Worm (Caenorhabditis elegans) whole organism, early embryonic: ENCODE measurements around the gene F21C10.11.

Experiments
- B0310.2 ChIP-seq: sonication (generic microtip); optimal IDR thresholded peaks from 2 replicates; lab custom pipeline; 2016; ENCODE audit warnings: mild to moderate bottlenecking, missing genetic modification characterization, missing compliant biosample characterization
- F13C5.2 ChIP-seq: sonication (generic microtip); optimal IDR thresholded peaks from 2 replicates; lab custom pipeline; 2017; ENCODE audit warnings: mild to moderate bottlenecking, missing genetic modification characterization, inconsistent platforms, missing compliant biosample characterization
- aly-1 ChIP-seq: sonication (generic microtip); optimal IDR thresholded peaks from 2 replicates; lab custom pipeline; 2016; ENCODE audit warnings: missing genetic modification characterization, missing compliant biosample characterization
- ama-1 ChIP-seq: fragments of 150-350 bp; optimal IDR thresholded peaks from 2 replicates; lab custom pipeline; 2014
- ceh-13 ChIP-seq: fragments of 200-800 bp; sonication (Bioruptor generic); optimal IDR thresholded peaks from 2 replicates; lab custom pipeline; 2018; ENCODE audit warnings: mild to moderate bottlenecking, missing genetic modification characterization, missing compliant biosample characterization
- ceh-36 ChIP-seq: sonication (generic microtip); optimal IDR thresholded peaks from 2 replicates; lab custom pipeline; 2016; ENCODE audit warnings: missing genetic modification characterization, inconsistent platforms, missing compliant biosample characterization
- ets-7 ChIP-seq: sonication (generic microtip); optimal IDR thresholded peaks from 2 replicates; lab custom pipeline; 2016; ENCODE audit warnings: missing genotype, missing genetic modification characterization, missing compliant biosample characterization
- flt-1 ChIP-seq: fragments of 200-800 bp; sonication (Bioruptor generic); IDR thresholded peaks from 2 replicates; pipeline ENCODE4 v1.3.6; 2022; ENCODE audit warnings: missing genetic modification characterization, missing compliant biosample characterization
- hmbx-1 ChIP-seq: sonication (generic microtip); optimal IDR thresholded peaks from 2 replicates; lab custom pipeline; 2016; ENCODE audit warnings: mild to moderate bottlenecking, missing genetic modification characterization, missing compliant biosample characterization
- hmg-4 ChIP-seq: fragments of 200-800 bp; sonication (Bioruptor generic); optimal IDR thresholded peaks from 2 replicates; lab custom pipeline; 2018; ENCODE audit warnings: mild to moderate bottlenecking, missing genetic modification characterization, missing compliant biosample characterization
- hnd-1 ChIP-seq: sonication (generic microtip); optimal IDR thresholded peaks from 2 replicates; lab custom pipeline; 2016; ENCODE audit warnings: missing genetic modification characterization, missing compliant biosample characterization
- pes-1 ChIP-seq: fragments of 200-800 bp; sonication (Bioruptor generic); IDR thresholded peaks from 2 replicates; pipeline ENCODE4 v1.3.6; 2022; ENCODE audit warnings: missing genetic modification reagents, missing genetic modification characterization, missing compliant biosample characterization
- scrt-1 ChIP-seq: fragments of 200-800 bp; sonication (Bioruptor generic); IDR thresholded peaks from 2 replicates; pipeline ENCODE4 v1.3.6; 2022; ENCODE audit warnings: missing genetic modification characterization, missing compliant biosample characterization
- sea-1 ChIP-seq: fragments of 200-800 bp; sonication (Bioruptor generic); conservative IDR thresholded peaks from 2 replicates; pipeline ENCODE4 v1.3.6; 2022; ENCODE audit warnings: missing genetic modification characterization, missing compliant biosample characterization
- tbx-11 ChIP-seq: fragments of 200-800 bp; sonication (Bioruptor generic); IDR thresholded peaks from 2 replicates; pipeline ENCODE4 v1.3.6; 2022; ENCODE audit warnings: missing genetic modification characterization, missing compliant biosample characterization
- tbx-37 ChIP-seq: fragments of 200-800 bp; sonication (Bioruptor generic); conservative IDR thresholded peaks from 2 replicates; pipeline ENCODE4 v1.3.6; 2022; ENCODE audit warnings: missing genetic modification reagents, missing genetic modification characterization, missing compliant biosample characterization
- tra-4 ChIP-seq: sonication (generic microtip); optimal IDR thresholded peaks from 2 replicates; lab custom pipeline; 2017; ENCODE audit warnings: missing genetic modification characterization, missing compliant biosample characterization

Gene F21C10.11

ce11 chrV:9133950-9134349 lies 10.7 kb downstream of the F21C10.11 start, which contains the start of gene B0222.1:
Gene B0222.1, plus strand, starts transcription at chrV:9134255.
- TF ChIP-seq ama-1 (lab: Kevin White, UChicago) (no peak), hmbx-1 (tag; lab: Kevin White, UChicago) (no peak), scrt-1 (no peak), B0310.2 (tag; lab: Kevin White, UChicago) (no peak), flt-1 (GFP tag; lab: Robert Waterston, UW) (no peak), aly-1 (tag; lab: Kevin White, UChicago) (no peak), ets-7 (no peak), sea-1 (GFP tag; lab: Robert Waterston, UW) (no peak), ceh-36 (no peak), hnd-1 (tag; lab: Kevin White, UChicago) (no peak), tbx-11 (GFP tag; lab: Robert Waterston, UW) (no peak), tbx-37 (GFP tag; lab: Robert Waterston, UW) (no peak), ceh-13 (no peak), pes-1 (GFP tag; lab: Robert Waterston, UW) (no peak)

DNA sequence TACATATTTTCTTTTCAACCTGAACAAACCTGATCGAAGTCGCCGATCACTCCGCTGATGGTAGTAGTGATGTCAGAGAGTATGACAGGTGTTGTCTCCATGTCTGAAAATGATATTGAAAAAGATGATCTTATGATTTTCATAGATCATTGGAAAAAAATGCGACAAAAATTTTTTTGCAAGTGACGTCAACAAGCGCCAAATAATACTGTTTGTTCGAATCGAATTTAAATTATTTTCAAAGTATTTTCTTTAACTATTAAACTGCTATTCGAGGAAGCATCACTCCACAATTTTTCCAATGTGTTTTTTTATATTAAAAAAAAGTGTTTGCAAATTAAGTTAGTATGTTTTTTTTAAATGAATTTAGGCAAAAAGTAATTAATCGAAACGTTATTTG lies 14.3 kb downstream of the F21C10.11 start, which contains the start of gene pitr-2:
pitr-2 (minus strand) TSS at position 101 of the 400 bp plus-strand sequence.
- TF ChIP-seq flt-1 (GFP tag; lab: Robert Waterston, UW) (no peak), tbx-37 (GFP tag; lab: Robert Waterston, UW) (no peak), hnd-1 (tag; lab: Kevin White, UChicago) (no peak), hmg-4 (GFP tag; lab: Kevin White, UChicago) (no peak), ceh-36 (no peak), pes-1 (GFP tag; lab: Robert Waterston, UW) (no peak), B0310.2 (tag; lab: Kevin White, UChicago) (no peak), ets-7 (no peak), aly-1 (tag; lab: Kevin White, UChicago) (no peak), ceh-13 (no peak)

- no peak for TF ChIP-seq flt-1 (GFP tag; lab: Robert Waterston, UW)
- TF ChIP-seq hmbx-1 (tag; lab: Kevin White, UChicago): no peak
- TF ChIP-seq aly-1 (tag; lab: Kevin White, UChicago): no peak
- TF ChIP-seq hmg-4 (GFP tag; lab: Kevin White, UChicago): no peak
- TF ChIP-seq ama-1 (lab: Kevin White, UChicago): no peak
- TF ChIP-seq tbx-37 (GFP tag; lab: Robert Waterston, UW): no peak
- no peak for TF ChIP-seq ceh-13
- no peak for TF ChIP-seq ceh-36
- no peak for TF ChIP-seq tra-4 (tag; lab: Kevin White, UChicago)
- TF ChIP-seq pes-1 (GFP tag; lab: Robert Waterston, UW): no peak
- TF ChIP-seq scrt-1: no peak
- TF ChIP-seq hnd-1 (tag; lab: Kevin White, UChicago): no peak
- TF ChIP-seq tbx-11 (GFP tag; lab: Robert Waterston, UW): no peak
- TF ChIP-seq F13C5.2 (tag; lab: Kevin White, UChicago): no peak
- TF ChIP-seq sea-1 (GFP tag; lab: Robert Waterston, UW): no peak
- TF ChIP-seq B0310.2 (tag; lab: Kevin White, UChicago): no peak
Observed at ce11 chrV:9141297-9141696, 18.0 kb downstream of the F21C10.11 start, which contains the start of gene pitr-3. Gene pitr-3, minus strand, starts transcription at chrV:9141397.

ce11 chrV:9143896-9144295 lies 20.6 kb downstream of the F21C10.11 start:
- TF ChIP-seq hmbx-1 (tag; lab: Kevin White, UChicago) (no peak), B0310.2 (tag; lab: Kevin White, UChicago) (no peak), ceh-36 (no peak), ama-1 (lab: Kevin White, UChicago) (no peak), ets-7 (no peak), scrt-1 (no peak), hnd-1 (tag; lab: Kevin White, UChicago) (no peak), flt-1 (GFP tag; lab: Robert Waterston, UW) (no peak), tbx-37 (GFP tag; lab: Robert Waterston, UW) (no peak), pes-1 (GFP tag; lab: Robert Waterston, UW) (no peak), tbx-11 (GFP tag; lab: Robert Waterston, UW) (no peak), aly-1 (tag; lab: Kevin White, UChicago) (no peak), hmg-4 (GFP tag; lab: Kevin White, UChicago) (no peak), tra-4 (tag; lab: Kevin White, UChicago) (no peak), F13C5.2 (tag; lab: Kevin White, UChicago) (no peak), sea-1 (GFP tag; lab: Robert Waterston, UW) (no peak), ceh-13 (no peak)

DNA sequence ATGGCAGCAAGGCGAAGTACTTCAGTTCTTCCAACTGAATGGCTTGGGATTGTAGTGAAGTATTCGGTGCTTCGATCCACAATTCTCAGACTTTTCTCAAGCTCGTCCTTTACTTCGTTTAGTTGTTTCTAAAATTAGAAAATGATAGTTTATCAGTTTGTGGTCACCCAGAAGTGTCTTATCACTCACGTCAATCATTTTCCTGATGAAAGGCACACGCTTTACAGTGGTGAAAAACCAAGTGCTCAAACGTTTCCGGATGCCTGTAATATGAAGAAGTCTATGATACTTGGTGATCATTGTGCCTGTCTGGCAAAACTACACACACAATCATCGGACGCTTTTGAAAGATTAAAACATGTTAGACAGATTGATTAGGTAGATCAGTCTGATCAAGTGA lies 22.9 kb downstream of the F21C10.11 start:
- TF ChIP-seq B0310.2 (tag; lab: Kevin White, UChicago): no peak
- no peak for TF ChIP-seq hnd-1 (tag; lab: Kevin White, UChicago)
- TF ChIP-seq scrt-1: no peak
- TF ChIP-seq ceh-13: no peak
- no peak for TF ChIP-seq sea-1 (GFP tag; lab: Robert Waterston, UW)
- no peak for TF ChIP-seq aly-1 (tag; lab: Kevin White, UChicago)
- no peak for TF ChIP-seq tbx-37 (GFP tag; lab: Robert Waterston, UW)
- TF ChIP-seq ama-1 (lab: Kevin White, UChicago): no peak
- no peak for TF ChIP-seq pes-1 (GFP tag; lab: Robert Waterston, UW)
- TF ChIP-seq ceh-36: no peak
- no peak for TF ChIP-seq tra-4 (tag; lab: Kevin White, UChicago)
- TF ChIP-seq F13C5.2 (tag; lab: Kevin White, UChicago): no peak
- no peak for TF ChIP-seq tbx-11 (GFP tag; lab: Robert Waterston, UW)
- TF ChIP-seq hmbx-1 (tag; lab: Kevin White, UChicago): no peak
- TF ChIP-seq hmg-4 (GFP tag; lab: Kevin White, UChicago): no peak
- no peak for TF ChIP-seq flt-1 (GFP tag; lab: Robert Waterston, UW)
- TF ChIP-seq ets-7: no peak

DNA sequence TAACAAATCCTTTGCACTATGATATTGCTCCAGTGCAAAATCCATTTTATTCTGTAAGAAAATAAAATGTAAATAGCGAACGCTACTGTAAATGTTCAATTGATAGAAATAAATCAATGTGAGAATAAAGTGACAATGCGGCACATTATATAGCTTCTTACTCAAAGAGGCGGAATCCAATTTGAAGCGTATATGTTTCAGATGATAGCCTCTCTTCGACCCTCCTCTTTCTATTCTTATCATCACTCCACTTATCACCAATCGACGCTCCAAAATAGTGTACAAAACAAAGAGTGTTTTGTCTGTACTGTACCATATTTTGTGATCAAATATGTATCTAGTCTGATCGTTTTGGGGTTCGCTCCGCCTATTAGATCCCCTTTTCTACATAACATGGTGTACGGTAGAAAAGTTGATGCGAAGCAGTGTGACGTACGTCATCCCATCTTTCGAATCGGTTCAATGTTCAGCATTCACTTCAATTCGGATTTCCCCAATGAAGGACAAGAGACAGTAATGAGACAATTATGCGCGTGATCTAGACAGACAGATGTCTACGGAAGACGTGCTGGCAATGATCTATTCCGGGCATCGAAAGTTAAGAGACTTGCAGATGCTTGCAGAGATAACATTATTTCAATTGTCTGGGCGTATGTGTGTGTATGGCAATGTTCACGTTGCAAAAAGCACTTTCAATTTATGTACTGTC lies 23.7 kb downstream of the F21C10.11 start, which contains the start of gene spl-2:
spl-2 (minus strand) TSS at position 51 of the 709 bp plus-strand sequence.
- no peak for TF ChIP-seq tbx-37 (GFP tag; lab: Robert Waterston, UW)
- TF ChIP-seq sea-1 (GFP tag; lab: Robert Waterston, UW): no peak
- no peak for TF ChIP-seq pes-1 (GFP tag; lab: Robert Waterston, UW)
- TF ChIP-seq ceh-36: no peak
- no peak for TF ChIP-seq aly-1 (tag; lab: Kevin White, UChicago)
- no peak for TF ChIP-seq tbx-11 (GFP tag; lab: Robert Waterston, UW)
- TF ChIP-seq tra-4 (tag; lab: Kevin White, UChicago): no peak
- no peak for TF ChIP-seq ets-7
- no peak for TF ChIP-seq hmbx-1 (tag; lab: Kevin White, UChicago)
- no peak for TF ChIP-seq scrt-1
- no peak for TF ChIP-seq flt-1 (GFP tag; lab: Robert Waterston, UW)
- TF ChIP-seq ama-1 (lab: Kevin White, UChicago): no peak
